Worm (Caenorhabditis elegans): ENCODE measurements around the gene K03D3.2.
"Not testable (repeated sequence)": the region's sequence is repeated elsewhere in the genome, so short reads cannot be mapped to it uniquely, and the experiment has no call there.

ce11 chrIV:16307925-16308324 is 20.5 kb downstream of the K03D3.2 start, which contains the start of gene rac-2:
- not testable (repeated sequence) for TF ChIP-seq blmp-1 (tag; optimal IDR thresholded peaks at IDR 0.05); zag-1 (tag; optimal IDR thresholded peaks at IDR 0.05); pax-3 (tag; optimal IDR thresholded peaks at IDR 0.05); nhr-12 (tag; optimal IDR thresholded peaks at IDR 0.05); elt-3 (tag; optimal IDR thresholded peaks at IDR 0.05); C34B4.2 (tag; optimal IDR thresholded peaks at IDR 0.05); nhr-77 (tag; optimal IDR thresholded peaks at IDR 0.05); elt-2 (tag; optimal IDR thresholded peaks at IDR 0.05); ceh-63 (GFP tag; optimal IDR thresholded peaks at IDR 0.05); hlh-4 (tag; optimal IDR thresholded peaks at IDR 0.05); rnt-1 (tag; optimal IDR thresholded peaks at IDR 0.05); ama-1 (optimal IDR thresholded peaks at IDR 0.05); fos-1 (tag; optimal IDR thresholded peaks at IDR 0.05); lin-13 (GFP tag; optimal IDR thresholded peaks at IDR 0.05)
